Fruit fly (Drosophila melanogaster) whole organism, embryonic: Measurements from ENCODE around the gene lqfR.

ENCODE experiments used
- Asciz ChIP-seq: fragments of 200-800 bp; sonication (Bioruptor generic); optimal IDR thresholded peaks from 2 replicates; lab custom pipeline; 2017; ENCODE audit warnings: missing biosample characterization, mild to moderate bottlenecking, missing genetic modification characterization, missing genetic modification reagents
- Bgb ChIP-seq: fragments of 200-800 bp; sonication (Bioruptor generic); IDR thresholded peaks from 2 replicates; pipeline ENCODE4 v1.3.6; 2022; ENCODE audit warnings: missing biosample characterization, missing genetic modification characterization; ENCODE audit not compliant: partially characterized antibody
- CG11093 ChIP-seq: fragments of 200-800 bp; sonication (Bioruptor generic); IDR thresholded peaks from 3 replicates; pipeline ENCODE4 v1.3.6; 2022; ENCODE audit warnings: missing biosample characterization, missing genetic modification characterization
- CG11398 ChIP-seq: fragments of 200-800 bp; sonication (Bioruptor generic); optimal IDR thresholded peaks from 2 replicates; lab custom pipeline; 2016; ENCODE audit warnings: missing biosample characterization, missing genetic modification characterization
- CG12299 ChIP-seq: fragments of 200-800 bp; sonication (Bioruptor generic); optimal IDR thresholded peaks from 2 replicates; lab custom pipeline; 2018; ENCODE audit warnings: missing biosample characterization, mild to moderate bottlenecking, missing genetic modification characterization
- CG13296 ChIP-seq: fragments of 200-800 bp; sonication (Bioruptor generic); optimal IDR thresholded peaks from 3 replicates; lab custom pipeline; 2018; ENCODE audit warnings: missing biosample characterization, mild to moderate bottlenecking, missing genetic modification characterization
- CG15011 ChIP-seq: fragments of 200-800 bp; sonication (Bioruptor generic); optimal IDR thresholded peaks from 3 replicates; lab custom pipeline; 2018; ENCODE audit warnings: missing biosample characterization, mild to moderate bottlenecking, missing genetic modification characterization
- CG1647 ChIP-seq: fragments of 200-800 bp; sonication (Bioruptor generic); optimal IDR thresholded peaks from 3 replicates; lab custom pipeline; 2016; ENCODE audit warnings: missing biosample characterization, missing genetic modification characterization
- CG16815 ChIP-seq: fragments of 200-800 bp; sonication (Bioruptor generic); optimal IDR thresholded peaks from 3 replicates; lab custom pipeline; 2017; ENCODE audit warnings: missing biosample characterization, mild to moderate bottlenecking, missing genetic modification characterization
- CG2889 ChIP-seq: fragments of 200-800 bp; sonication (Bioruptor generic); IDR thresholded peaks from 3 replicates; pipeline ENCODE4 v1.3.6; 2022; ENCODE audit warnings: missing biosample characterization, missing genetic modification characterization
- CG32767 ChIP-seq: fragments of 200-800 bp; sonication (Bioruptor generic); IDR thresholded peaks from 2 replicates; pipeline ENCODE4 v1.3.6; 2022; ENCODE audit warnings: missing biosample characterization, missing genetic modification characterization
- CG33213 ChIP-seq: fragments of 200-800 bp; sonication (Bioruptor generic); optimal IDR thresholded peaks from 3 replicates; lab custom pipeline; 2016; ENCODE audit warnings: missing biosample characterization, missing genetic modification characterization
- CG33557 ChIP-seq: fragments of 200-800 bp; sonication (Bioruptor generic); optimal IDR thresholded peaks from 2 replicates; lab custom pipeline; 2019; ENCODE audit warnings: missing biosample characterization, mild to moderate bottlenecking, missing genetic modification characterization, moderate library complexity
- CG34422 ChIP-seq: fragments of 200-800 bp; sonication (Bioruptor generic); IDR thresholded peaks from 3 replicates; pipeline ENCODE4 v1.3.6; 2022; ENCODE audit warnings: missing biosample characterization, missing genetic modification characterization
- CG3726 ChIP-seq: fragments of 200-800 bp; sonication (Bioruptor generic); IDR thresholded peaks from 3 replicates; pipeline ENCODE4, ENCODE4 v1.3.6; 2022; ENCODE audit warnings: missing biosample characterization, missing genetic modification characterization
- CG6654 ChIP-seq: fragments of 200-800 bp; sonication (Bioruptor generic); optimal IDR thresholded peaks from 2 replicates; lab custom pipeline; 2017; ENCODE audit warnings: missing biosample characterization, mild to moderate bottlenecking, missing genetic modification characterization
- CG7786 ChIP-seq: fragments of 200-800 bp; sonication (Bioruptor generic); optimal IDR thresholded peaks from 2 replicates; lab custom pipeline; 2016; ENCODE audit warnings: missing biosample characterization, missing genetic modification characterization
- CG9215 ChIP-seq: fragments of 200-800 bp; sonication (Bioruptor generic); IDR thresholded peaks from 2 replicates; pipeline ENCODE4 v1.3.6; 2022; ENCODE audit warnings: missing biosample characterization, missing genetic modification characterization
- CG9797 ChIP-seq: fragments of 200-800 bp; sonication (Bioruptor generic); optimal IDR thresholded peaks from 3 replicates; lab custom pipeline; 2018; ENCODE audit warnings: missing biosample characterization, mild to moderate bottlenecking, missing genetic modification characterization
- CG9876 ChIP-seq: fragments of 200-800 bp; sonication (Bioruptor generic); optimal IDR thresholded peaks from 2 replicates; lab custom pipeline; 2016; ENCODE audit warnings: missing biosample characterization, missing genetic modification characterization
- CHES-1-like ChIP-seq: fragments of 200-800 bp; sonication (Bioruptor generic); optimal IDR thresholded peaks from 2 replicates; lab custom pipeline; 2016; ENCODE audit warnings: missing biosample characterization, missing genetic modification characterization
- CrebB ChIP-seq: fragments of 200-800 bp; sonication (Bioruptor generic); optimal IDR thresholded peaks from 3 replicates; lab custom pipeline; 2018; ENCODE audit warnings: missing biosample characterization, mild to moderate bottlenecking, missing genetic modification characterization
- ERR ChIP-seq: fragments of 200-800 bp; sonication (Bioruptor generic); optimal IDR thresholded peaks from 2 replicates; lab custom pipeline; 2016; ENCODE audit warnings: missing biosample characterization, missing genetic modification characterization
- Eip74EF ChIP-seq, 2 experiments: fragments of 200-800 bp in 1 of 2; fragments of >200 bp in 1 of 2; sonication (Bioruptor generic) in 1 of 2; optimal IDR thresholded peaks; 2 replicates each; lab custom pipeline; 2017 to 2019; ENCODE audit warnings: missing biosample characterization in 2 of 2, missing genetic modification characterization in 2 of 2, mild to moderate bottlenecking in 1 of 2, moderate library complexity in 1 of 2
- Lhr ChIP-seq: fragments of 200-800 bp; sonication (Bioruptor generic); optimal IDR thresholded peaks from 3 replicates; lab custom pipeline; 2017; ENCODE audit warnings: mild to moderate bottlenecking, missing biosample characterization, missing genetic modification reagents, missing genetic modification characterization
- Lim3 ChIP-seq: fragments of 200-800 bp; sonication (Bioruptor generic); IDR thresholded peaks from 2 replicates; pipeline ENCODE4 v1.3.6; 2022; ENCODE audit warnings: missing biosample characterization, missing genetic modification characterization
- Lpt ChIP-seq: fragments of >200 bp; optimal IDR thresholded peaks from 2 replicates; lab custom pipeline; 2018; ENCODE audit warnings: missing biosample characterization, missing genetic modification characterization
- Mrtf ChIP-seq: fragments of 200-800 bp; sonication (Bioruptor generic); IDR thresholded peaks from 3 replicates; pipeline ENCODE4 v1.3.6; 2022; ENCODE audit warnings: missing biosample characterization, missing genetic modification characterization
- Nf-YB ChIP-seq: fragments of 200-800 bp; sonication (Bioruptor generic); optimal IDR thresholded peaks from 3 replicates; lab custom pipeline; 2019; ENCODE audit warnings: missing biosample characterization, mild to moderate bottlenecking, missing genetic modification characterization, moderate library complexity
- Sry-β ChIP-seq: fragments of 200-800 bp; sonication (Bioruptor generic); optimal IDR thresholded peaks from 2 replicates; lab custom pipeline; 2018; ENCODE audit warnings: missing biosample characterization, mild to moderate bottlenecking, missing genetic modification characterization, moderate library complexity
- Trl ChIP-seq, 3 experiments: fragments of >200 bp in 2 of 3; fragments of 200-800 bp in 1 of 3; sonication (Bioruptor generic) in 1 of 3; optimal IDR thresholded peaks; 2 replicates in 1 of 3; 3 replicates in 2 of 3; lab custom pipeline; 2016 to 2017; ENCODE audit warnings: missing biosample characterization in 1 of 3, missing genetic modification characterization in 1 of 3
- Vsx1 ChIP-seq: fragments of 200-800 bp; sonication (Bioruptor generic); optimal IDR thresholded peaks from 2 replicates; lab custom pipeline; 2017; ENCODE audit warnings: missing biosample characterization, mild to moderate bottlenecking, missing genetic modification characterization, missing genetic modification reagents
- ap ChIP-seq: fragments of 200-800 bp; sonication (Bioruptor generic); IDR thresholded peaks from 2 replicates; pipeline ENCODE4 v1.3.6; 2022; ENCODE audit warnings: missing biosample characterization, missing genetic modification characterization
- bbx ChIP-seq: fragments of 200-800 bp; sonication (Bioruptor generic); IDR thresholded peaks from 2 replicates; pipeline ENCODE4 v1.3.6; 2022; ENCODE audit warnings: missing biosample characterization, missing genetic modification characterization; ENCODE audit not compliant: partially characterized antibody
- caup ChIP-seq: fragments of 200-800 bp; sonication (Bioruptor generic); optimal IDR thresholded peaks from 3 replicates; lab custom pipeline; 2017; ENCODE audit warnings: missing biosample characterization, mild to moderate bottlenecking, missing genetic modification characterization, moderate library complexity; ENCODE audit not compliant: severe bottlenecking
- en ChIP-seq: fragments of 200-800 bp; sonication (Bioruptor generic); optimal IDR thresholded peaks from 2 replicates; lab custom pipeline; 2016; ENCODE audit warnings: missing biosample characterization, missing genetic modification characterization
- exex ChIP-seq: fragments of 200-800 bp; sonication (Bioruptor generic); optimal IDR thresholded peaks from 4 replicates; lab custom pipeline; 2018; ENCODE audit warnings: missing biosample characterization, mild to moderate bottlenecking, missing genetic modification characterization, moderate library complexity
- fd64A ChIP-seq: fragments of 200-800 bp; sonication (Bioruptor generic); optimal IDR thresholded peaks from 3 replicates; lab custom pipeline; 2018; ENCODE audit warnings: missing biosample characterization, mild to moderate bottlenecking, missing genetic modification characterization
- inv ChIP-seq: fragments of 200-800 bp; sonication (Bioruptor generic); IDR thresholded peaks from 2 replicates; pipeline ENCODE4 v1.3.6; 2022; ENCODE audit warnings: missing biosample characterization, missing genetic modification characterization; ENCODE audit not compliant: partially characterized antibody
- jigr1 ChIP-seq: fragments of 200-800 bp; sonication (Bioruptor generic); IDR thresholded peaks from 3 replicates; pipeline ENCODE4 v1.3.6; 2022; ENCODE audit warnings: missing biosample characterization, missing genetic modification characterization
- klu ChIP-seq: fragments of 200-800 bp; sonication (Bioruptor generic); IDR thresholded peaks from 2 replicates; pipeline ENCODE4 v1.3.6; 2022; ENCODE audit warnings: missing biosample characterization, missing genetic modification characterization
- lbe ChIP-seq: fragments of 200-800 bp; sonication (Bioruptor generic); optimal IDR thresholded peaks from 2 replicates; lab custom pipeline; 2016; ENCODE audit warnings: missing biosample characterization, mild to moderate bottlenecking, missing genetic modification characterization
- mld ChIP-seq: fragments of 200-800 bp; sonication (Bioruptor generic); IDR thresholded peaks from 3 replicates; pipeline ENCODE4 v1.3.6; 2022; ENCODE audit warnings: missing biosample characterization, missing genetic modification characterization; ENCODE audit not compliant: partially characterized antibody
- pb ChIP-seq: fragments of 200-800 bp; sonication (Bioruptor generic); optimal IDR thresholded peaks from 3 replicates; lab custom pipeline; 2016; ENCODE audit warnings: missing biosample characterization, missing genetic modification characterization
- peb ChIP-seq: fragments of 200-800 bp; sonication (Bioruptor generic); IDR thresholded peaks from 2 replicates; pipeline ENCODE4 v1.3.6; 2022; ENCODE audit warnings: missing biosample characterization, missing genetic modification characterization
- phol ChIP-seq: fragments of 200-800 bp; sonication (Bioruptor generic); optimal IDR thresholded peaks from 3 replicates; lab custom pipeline; 2018; ENCODE audit warnings: missing biosample characterization, mild to moderate bottlenecking, missing genetic modification characterization, moderate library complexity
- pita ChIP-seq: fragments of 200-800 bp; sonication (Bioruptor generic); optimal IDR thresholded peaks from 2 replicates; lab custom pipeline; 2017; ENCODE audit warnings: missing biosample characterization, mild to moderate bottlenecking, missing genetic modification characterization
- ro ChIP-seq: fragments of 200-800 bp; sonication (Bioruptor generic); IDR thresholded peaks from 2 replicates; pipeline ENCODE4 v1.3.6; 2022; ENCODE audit warnings: missing biosample characterization, missing genetic modification characterization
- seq ChIP-seq: fragments of 200-800 bp; sonication (Bioruptor generic); IDR thresholded peaks from 2 replicates; pipeline ENCODE4 v1.3.6; 2022; ENCODE audit warnings: missing biosample characterization, missing genetic modification characterization
- zfh1 ChIP-seq: fragments of 200-800 bp; sonication (Bioruptor generic); IDR thresholded peaks from 3 replicates; pipeline ENCODE4 v1.3.6; 2022; ENCODE audit warnings: missing biosample characterization, missing genetic modification characterization

lqfR gene

dm6 chr3R:22368777-22369214, 42.3 kb upstream of the lqfR start (continued):
- TF ChIP-seq CG12299 (tag; lab: Kevin White, UChicago) (peak; percentile 31), klu (GFP tag; lab: Robert Waterston, UW) (no peak; the same call in 1 of the 2 replicates), CG3726 (peak; percentile 69; the same call in 2 of the 3 replicates), CG15011 (GFP tag; lab: Kevin White, UChicago) (peak; percentile 57), ap (GFP tag; lab: Robert Waterston, UW) (peak; percentile 61; the same call in 1 of the 2 replicates), CG16815 (GFP tag; lab: Kevin White, UChicago) (peak; percentile 47), en (GFP tag; lab: Kevin White, UChicago) (no peak), Mrtf (GFP tag; lab: Robert Waterston, UW) (peak; percentile 55; the same call in 2 of the 3 replicates), pita (GFP tag; lab: Kevin White, UChicago) (no peak), CG11093 (GFP tag; lab: Robert Waterston, UW) (peak; percentile 55; the same call in 1 of the 3 replicates), fd64A (no peak), CG7786 (GFP tag; lab: Kevin White, UChicago) (no peak), zfh1 (GFP tag; lab: Robert Waterston, UW) (peak; percentile 65; the same call in 2 of the 3 replicates), CG1647 (GFP tag; lab: Kevin White, UChicago) (peak; percentile 24), CG2889 (GFP tag; lab: Robert Waterston, UW) (peak; percentile 74), Nf-YB (peak; percentile 18), peb (GFP tag; lab: Robert Waterston, UW) (0 out of 2 replicates have a peak, but pooled peaks have one; percentile 39), jigr1 (GFP tag; lab: Robert Waterston, UW) (peak; percentile 60; the same call in 1 of the 3 replicates), CG9876 (GFP tag; lab: Kevin White, UChicago) (no peak), Lim3 (GFP tag; lab: Robert Waterston, UW) (peak; percentile 31; the same call in 1 of the 2 replicates), CG33213 (GFP tag; lab: Kevin White, UChicago) (no peak), CG33557 (GFP tag; lab: Kevin White, UChicago) (no peak), seq (GFP tag; lab: Robert Waterston, UW) (peak; percentile 84), Vsx1 (GFP tag; lab: Kevin White, UChicago) (no peak), ERR (GFP tag; lab: Kevin White, UChicago) (no peak), caup (GFP tag; lab: Kevin White, UChicago) (peak; percentile 66), Bgb (GFP tag; lab: Robert Waterston, UW) (no peak), CG9797 (GFP tag; lab: Kevin White, UChicago) (no peak), inv (GFP tag; lab: Robert Waterston, UW) (no peak), pb (GFP tag; lab: Kevin White, UChicago) (peak; percentile 12), Asciz (GFP tag; lab: Kevin White, UChicago) (peak; percentile 30), Sry-β (no peak), Lpt (GFP tag; lab: Kevin White, UChicago) (no peak), Eip74EF (GFP tag; optimal IDR thresholded peaks at IDR 0.05; lab: Kevin White, UChicago) (peak in 1 of 2 experiments; percentile 9), CG32767 (GFP tag; lab: Robert Waterston, UW) (peak; percentile 60), exex (tag; lab: Kevin White, UChicago) (no peak), CG11398 (GFP tag; lab: Kevin White, UChicago) (no peak), CG6654 (GFP tag; lab: Kevin White, UChicago) (no peak), Trl (optimal IDR thresholded peaks at IDR 0.05; lab: Kevin White, UChicago) (peak; percentile 68 to 80), Trl (GFP tag; optimal IDR thresholded peaks at IDR 0.05; lab: Kevin White, UChicago) (peak; percentile 35), Lhr (GFP tag; lab: Kevin White, UChicago) (no peak), phol (tag; lab: Kevin White, UChicago) (peak; percentile 46), ro (GFP tag; lab: Robert Waterston, UW) (no peak), CG13296 (GFP tag; lab: Kevin White, UChicago) (peak; percentile 59), CrebB (tag; lab: Kevin White, UChicago) (no peak), CG34422 (GFP tag; lab: Robert Waterston, UW) (peak; percentile 68), mld (GFP tag; lab: Robert Waterston, UW) (no peak), CG9215 (GFP tag; lab: Robert Waterston, UW) (peak; percentile 73), CHES-1-like (GFP tag; lab: Kevin White, UChicago) (no peak), bbx (GFP tag; lab: Robert Waterston, UW) (no peak), lbe (peak; percentile 25)
